Worm (Caenorhabditis elegans) whole organism, L1 larva: ENCODE results near the gene ugt-45.
A peak's percentile ranks its signal among the peaks of the same experiment; 100 is the strongest.

Source experiments
- C16A3.4 ChIP-seq: fragments of 150-350 bp; optimal IDR thresholded peaks from 2 replicates; lab custom pipeline; 2014; ENCODE audit warnings: missing biosample characterization, missing genetic modification characterization
- aha-1 ChIP-seq: fragments of 150-350 bp; optimal IDR thresholded peaks from 2 replicates; lab custom pipeline; 2014; ENCODE audit warnings: missing biosample characterization, missing genetic modification characterization
- blmp-1 ChIP-seq: fragments of 150-350 bp; optimal IDR thresholded peaks from 2 replicates; lab custom pipeline; 2014; ENCODE audit warnings: missing biosample characterization, missing genetic modification characterization
- ceh-63 ChIP-seq: fragments of 200-800 bp; sonication (Bioruptor generic); optimal IDR thresholded peaks from 2 replicates; lab custom pipeline; 2018; ENCODE audit warnings: mild to moderate bottlenecking, missing genetic modification characterization, missing compliant biosample characterization
- ceh-82 ChIP-seq, 3 experiments: fragments of 150-350 bp in 1 of 3; sonication (generic microtip) in 2 of 3; optimal IDR thresholded peaks; 2 replicates each; lab custom pipeline; 2014 to 2017; ENCODE audit warnings: missing biosample characterization in 3 of 3, missing genetic modification characterization in 3 of 3
- ceh-90 ChIP-seq: sonication (generic microtip); optimal IDR thresholded peaks from 2 replicates; lab custom pipeline; 2016; ENCODE audit warnings: missing genetic modification characterization, missing compliant biosample characterization
- ces-1 ChIP-seq: fragments of 150-350 bp; optimal IDR thresholded peaks from 2 replicates; lab custom pipeline; 2014; ENCODE audit warnings: missing biosample characterization, missing genetic modification reagents, missing genetic modification characterization
- dpl-1 ChIP-seq, 3 experiments: fragments of 150-350 bp in 2 of 3; sonication (generic microtip) in 1 of 3; optimal IDR thresholded peaks; 2 replicates each; lab custom pipeline; 2014 to 2017; ENCODE audit warnings: missing biosample characterization in 3 of 3, missing genetic modification characterization in 3 of 3, missing genetic modification reagents in 3 of 3
- efl-1 ChIP-seq, 4 experiments: fragments of 150-350 bp; optimal IDR thresholded peaks in 3 of 4; peaks in 1 of 4; 1 replicate in 1 of 4; 2 replicates in 3 of 4; lab custom pipeline; 2014; ENCODE audit warnings: missing biosample characterization in 2 of 4, missing genetic modification characterization in 2 of 4, missing genetic modification reagents in 2 of 4
- elt-2 ChIP-seq: sonication (generic microtip); optimal IDR thresholded peaks from 2 replicates; lab custom pipeline; 2016; ENCODE audit warnings: missing genetic modification characterization, mild to moderate bottlenecking, inconsistent platforms, missing compliant biosample characterization, missing genetic modification reagents
- elt-3 ChIP-seq, 6 experiments: fragments of 150-350 bp in 1 of 6; sonication (generic microtip); optimal IDR thresholded peaks; 2 replicates each; lab custom pipeline; 2017 to 2018; ENCODE audit warnings: missing biosample characterization in 6 of 6, missing genetic modification characterization in 6 of 6, inconsistent platforms in 1 of 6
- ets-5 ChIP-seq: fragments of 200-800 bp; sonication (Bioruptor generic); IDR thresholded peaks from 2 replicates; pipeline ENCODE4 v1.3.6; 2022; ENCODE audit warnings: missing genetic modification characterization, missing compliant biosample characterization
- fkh-4 ChIP-seq: sonication (generic microtip); optimal IDR thresholded peaks from 2 replicates; lab custom pipeline; 2016; ENCODE audit warnings: missing compliant biosample characterization, missing genetic modification characterization, borderline replicate concordance
- fkh-8 ChIP-seq: sonication (generic microtip); optimal IDR thresholded peaks from 2 replicates; lab custom pipeline; 2016; ENCODE audit warnings: mild to moderate bottlenecking, missing genetic modification characterization, missing compliant biosample characterization
- fos-1 ChIP-seq: fragments of 150-350 bp; optimal IDR thresholded peaks from 2 replicates; lab custom pipeline; 2014; ENCODE audit warnings: missing biosample characterization, missing genetic modification characterization
- hlh-17 ChIP-seq: fragments of 200-800 bp; sonication (Bioruptor generic); optimal IDR thresholded peaks from 2 replicates; lab custom pipeline; 2018; ENCODE audit warnings: missing genetic modification characterization, mild to moderate bottlenecking, missing compliant biosample characterization, moderate library complexity, borderline replicate concordance
- hlh-4 ChIP-seq: sonication (generic microtip); optimal IDR thresholded peaks from 2 replicates; lab custom pipeline; 2016; ENCODE audit warnings: mild to moderate bottlenecking, missing genetic modification characterization, missing compliant biosample characterization
- irx-1 ChIP-seq: sonication (generic microtip); optimal IDR thresholded peaks from 2 replicates; lab custom pipeline; 2016; ENCODE audit warnings: missing genetic modification characterization, missing compliant biosample characterization
- isw-1 ChIP-seq: fragments of 200-800 bp; sonication (Bioruptor generic); IDR thresholded peaks from 2 replicates; pipeline ENCODE4 v1.3.6; 2022; ENCODE audit warnings: missing genetic modification characterization, missing compliant biosample characterization
- jun-1 ChIP-seq: fragments of 150-350 bp; optimal IDR thresholded peaks from 2 replicates; lab custom pipeline; 2014; ENCODE audit warnings: missing biosample characterization, missing genetic modification reagents, missing genetic modification characterization
- lin-13 ChIP-seq: fragments of 150-350 bp; optimal IDR thresholded peaks from 2 replicates; lab custom pipeline; 2014; ENCODE audit warnings: missing biosample characterization, missing genetic modification reagents, missing genetic modification characterization
- lin-14 ChIP-seq: fragments of 200-800 bp; sonication (Bioruptor generic); optimal IDR thresholded peaks from 2 replicates; lab custom pipeline; 2018; ENCODE audit warnings: mild to moderate bottlenecking, missing genetic modification characterization, moderate library complexity, missing compliant biosample characterization
- lin-15B ChIP-seq: fragments of 150-350 bp; sonication (generic microtip); optimal IDR thresholded peaks from 3 replicates; lab custom pipeline; 2014; ENCODE audit warnings: missing biosample characterization, missing genetic modification characterization
- lin-39 ChIP-seq: fragments of 150-350 bp; optimal IDR thresholded peaks from 2 replicates; lab custom pipeline; 2014; ENCODE audit warnings: missing biosample characterization, missing genetic modification reagents, missing genetic modification characterization
- mab-9 ChIP-seq: fragments of 200-800 bp; sonication (Bioruptor generic); IDR thresholded peaks from 2 replicates; pipeline ENCODE4 v1.3.6; 2022; ENCODE audit warnings: missing genetic modification reagents, missing genetic modification characterization, missing compliant biosample characterization
- mdl-1 ChIP-seq, 2 experiments: fragments of 150-350 bp; optimal IDR thresholded peaks; 2 replicates each; lab custom pipeline; 2014 to 2017; ENCODE audit warnings: missing biosample characterization in 2 of 2, missing genetic modification characterization in 2 of 2, inconsistent platforms in 1 of 2
- nhr-19 ChIP-seq: fragments of 200-800 bp; sonication (Bioruptor generic); conservative IDR thresholded peaks from 2 replicates; pipeline ENCODE4 v1.3.6; 2022; ENCODE audit warnings: missing genetic modification characterization, missing compliant biosample characterization
- nhr-28 ChIP-seq: fragments of 150-350 bp; optimal IDR thresholded peaks from 2 replicates; lab custom pipeline; 2014; ENCODE audit warnings: missing biosample characterization, missing genetic modification characterization
- nhr-47 ChIP-seq: sonication (generic microtip); optimal IDR thresholded peaks from 2 replicates; lab custom pipeline; 2016; ENCODE audit warnings: mild to moderate bottlenecking, missing genetic modification characterization, moderate library complexity, missing compliant biosample characterization
- nhr-71 ChIP-seq: sonication (generic microtip); optimal IDR thresholded peaks from 2 replicates; lab custom pipeline; 2016; ENCODE audit warnings: mild to moderate bottlenecking, missing genetic modification characterization, moderate library complexity, missing compliant biosample characterization
- nhr-84 ChIP-seq: sonication (generic microtip); optimal IDR thresholded peaks from 2 replicates; lab custom pipeline; 2017; ENCODE audit warnings: missing biosample characterization, missing genetic modification characterization
- nhr-85 ChIP-seq: sonication (generic microtip); peaks from one replicate; lab custom pipeline; 2016; ENCODE audit warnings: missing genetic modification characterization, inconsistent platforms, missing compliant biosample characterization
- nhr-90 ChIP-seq: sonication (generic microtip); optimal IDR thresholded peaks from 2 replicates; lab custom pipeline; 2016; ENCODE audit warnings: mild to moderate bottlenecking, missing genetic modification characterization, missing compliant biosample characterization; ENCODE audit not compliant: poor library complexity
- pag-3 ChIP-seq: sonication (generic microtip); optimal IDR thresholded peaks from 2 replicates; lab custom pipeline; 2017; ENCODE audit warnings: missing genetic modification characterization, mild to moderate bottlenecking, missing compliant biosample characterization, antibody characterized with exemption, borderline replicate concordance; ENCODE audit not compliant: insufficient read depth
- pax-3 ChIP-seq: fragments of 200-800 bp; sonication (Bioruptor generic); optimal IDR thresholded peaks from 2 replicates; lab custom pipeline; 2018; ENCODE audit warnings: mild to moderate bottlenecking, missing genetic modification characterization, moderate library complexity, missing compliant biosample characterization
- snpc-4 ChIP-seq: fragments of 150-350 bp; optimal IDR thresholded peaks from 2 replicates; lab custom pipeline; 2014; ENCODE audit warnings: missing biosample characterization, missing genetic modification characterization
- snu-23 ChIP-seq: sonication (generic microtip); optimal IDR thresholded peaks from 2 replicates; lab custom pipeline; 2016; ENCODE audit warnings: missing genetic modification characterization, missing compliant biosample characterization
- sox-4 ChIP-seq: sonication (generic microtip); optimal IDR thresholded peaks from 2 replicates; lab custom pipeline; 2016; ENCODE audit warnings: missing genetic modification characterization, missing compliant biosample characterization
- sptf-1 ChIP-seq: fragments of 150-350 bp; optimal IDR thresholded peaks from 2 replicates; lab custom pipeline; 2014; ENCODE audit warnings: missing biosample characterization, missing genetic modification characterization
- swsn-7 ChIP-seq: sonication (generic microtip); optimal IDR thresholded peaks from 2 replicates; lab custom pipeline; 2016; ENCODE audit warnings: missing genetic modification characterization, missing compliant biosample characterization
- tlp-1 ChIP-seq: fragments of 150-350 bp; optimal IDR thresholded peaks from 2 replicates; lab custom pipeline; 2014; ENCODE audit warnings: missing biosample characterization, missing genetic modification characterization
- unc-30 ChIP-seq: sonication (generic microtip); optimal IDR thresholded peaks from 2 replicates; lab custom pipeline; 2017; ENCODE audit warnings: missing biosample characterization, missing genetic modification characterization
- unc-98 ChIP-seq: fragments of 200-800 bp; sonication (Bioruptor generic); IDR thresholded peaks from 2 replicates; pipeline ENCODE4 v1.3.6; 2022; ENCODE audit warnings: missing genetic modification characterization, missing compliant biosample characterization
- vab-15 ChIP-seq: sonication (generic microtip); optimal IDR thresholded peaks from 2 replicates; lab custom pipeline; 2017; ENCODE audit warnings: missing genotype, mild to moderate bottlenecking, missing genetic modification characterization, missing compliant biosample characterization
- zag-1 ChIP-seq: fragments of 150-350 bp; optimal IDR thresholded peaks from 2 replicates; lab custom pipeline; 2014; ENCODE audit warnings: missing biosample characterization, missing genetic modification characterization

ugt-45 gene

DNA sequence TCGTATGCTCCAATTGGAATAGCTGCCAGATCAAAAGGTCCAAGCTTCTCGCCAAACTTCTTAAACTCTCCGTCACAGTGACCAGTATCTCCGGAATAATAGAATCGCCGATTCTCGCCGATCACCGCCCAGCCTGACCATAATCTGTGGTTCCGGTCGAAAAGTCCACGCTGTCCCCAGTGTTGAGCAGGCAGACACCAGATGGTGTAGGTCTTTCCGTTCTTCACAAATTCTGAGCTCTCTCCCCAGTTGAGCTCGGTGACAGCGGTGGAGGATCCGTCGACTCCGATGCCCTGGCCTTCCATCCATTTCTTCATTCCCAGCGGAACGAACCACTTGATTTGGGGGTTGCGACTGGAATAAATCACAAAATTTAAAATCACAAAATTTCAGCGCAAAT is 14.7 kb downstream of the ugt-45 start:
- TF ChIP-seq elt-2 (no peak), pax-3 (no peak), nhr-19 (GFP tag; lab: Robert Waterston, UW) (no peak), snpc-4 (tag; lab: Kevin White, UChicago) (no peak), isw-1 (GFP tag; lab: Robert Waterston, UW) (no peak)

DNA sequence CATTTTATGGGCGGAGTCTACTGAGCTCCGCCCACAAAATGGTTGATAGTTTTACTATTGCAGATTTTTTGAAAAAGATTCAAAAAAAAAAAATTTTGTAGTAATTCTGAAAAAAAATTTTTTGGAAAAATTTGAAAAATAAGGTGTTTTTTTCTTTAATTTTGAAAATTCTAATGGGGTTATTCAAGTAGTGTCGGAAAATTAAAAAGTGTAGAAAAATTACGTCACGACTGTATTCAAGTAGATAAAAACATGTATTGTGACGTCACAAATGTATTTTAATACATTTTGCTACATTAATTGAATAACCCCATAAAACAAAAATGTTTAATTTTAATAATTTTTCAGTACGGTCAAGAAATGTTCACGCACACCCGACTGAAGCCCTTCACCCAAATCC is 17.6 kb downstream of the ugt-45 start:
- no peak for TF ChIP-seq fkh-8
- TF ChIP-seq vab-15 (tag; lab: Kevin White, UChicago) = no peak
- TF ChIP-seq nhr-47 (tag; lab: Kevin White, UChicago) = no peak
- TF ChIP-seq lin-14 (GFP tag; lab: Kevin White, UChicago) = no peak
- no peak for TF ChIP-seq zag-1
- TF ChIP-seq pag-3 = no peak
- TF ChIP-seq efl-1 (optimal IDR thresholded peaks at IDR 0.05; lab: Kevin White, UChicago) = no peak
- TF ChIP-seq efl-1 (GFP tag; optimal IDR thresholded peaks at IDR 0.05 in 1 of 2; lab: Kevin White, UChicago) = no peak
- no peak for TF ChIP-seq ceh-63 (GFP tag; lab: Kevin White, UChicago)
- no peak for TF ChIP-seq fkh-4 (tag; lab: Kevin White, UChicago)
- TF ChIP-seq irx-1 (tag; lab: Kevin White, UChicago) = no peak
- no peak for TF ChIP-seq lin-15B (tag; lab: Kevin White, UChicago)
- TF ChIP-seq blmp-1 = no peak

DNA sequence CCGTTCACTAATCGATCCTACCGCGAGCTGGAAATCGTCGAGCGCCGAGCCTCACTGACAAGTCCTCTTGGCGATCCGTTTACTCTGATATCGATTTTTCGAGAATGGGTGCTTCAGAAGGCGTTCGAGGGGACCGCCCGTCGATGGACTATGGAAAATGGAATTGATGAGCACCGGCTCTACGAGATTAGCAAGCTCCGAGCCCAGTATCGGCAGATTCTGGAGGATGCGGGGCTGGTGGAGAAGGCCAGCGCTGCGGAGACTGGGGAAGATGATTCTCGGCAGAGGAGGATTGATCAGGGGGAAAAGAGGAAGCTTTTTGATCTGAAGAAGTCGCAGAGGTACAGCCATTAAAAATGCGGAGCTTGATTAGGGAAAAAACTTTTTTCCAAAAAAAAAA is 19.5 kb downstream of the ugt-45 start:
- TF ChIP-seq elt-2 (no peak), mdl-1 (tag; optimal IDR thresholded peaks at IDR 0.05; lab: Kevin White, UChicago) (no peak), nhr-28 (no peak), vab-15 (tag; lab: Kevin White, UChicago) (no peak), hlh-17 (GFP tag; lab: Kevin White, UChicago) (no peak), sptf-1 (tag; lab: Kevin White, UChicago) (no peak), hlh-4 (tag; lab: Kevin White, UChicago) (no peak), fkh-8 (no peak), lin-15B (tag; lab: Kevin White, UChicago) (no peak), ceh-63 (GFP tag; lab: Kevin White, UChicago) (no peak), lin-13 (GFP tag; lab: Kevin White, UChicago) (no peak), ets-5 (GFP tag; lab: Robert Waterston, UW) (no peak), nhr-85 (tag; lab: Kevin White, UChicago) (no peak)

DNA sequence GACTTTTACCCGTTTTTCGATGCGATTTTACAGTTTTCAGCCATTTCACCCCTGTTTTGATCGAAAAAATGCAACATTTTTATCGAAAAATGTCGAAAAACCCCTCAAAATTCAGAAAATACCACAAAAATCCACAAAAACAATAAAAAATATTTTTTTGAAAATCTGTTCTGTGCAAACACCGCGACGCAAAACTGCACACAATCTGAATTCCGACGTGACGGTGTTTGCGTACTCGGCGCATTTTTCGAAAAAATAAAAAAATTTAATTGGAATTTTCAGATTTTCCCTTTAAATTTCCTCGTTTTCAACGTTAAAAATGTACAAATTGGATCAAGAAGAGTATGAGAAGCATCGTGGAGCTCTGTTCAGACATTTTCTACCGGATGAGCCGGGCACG is 25.1 kb downstream of the ugt-45 start, which contains the start of gene smgl-2:
TSS of gene smgl-2 (plus strand) at position 320 of the 400 bp plus-strand sequence.
- TF ChIP-seq ceh-82 (tag; optimal IDR thresholded peaks at IDR 0.05; lab: Kevin White, UChicago) (peak; percentile 51 to 82 (median 77)), unc-98 (GFP tag; lab: Robert Waterston, UW) (no peak), elt-3 (tag; optimal IDR thresholded peaks at IDR 0.05; lab: Kevin White, UChicago) (peak in 2 of 6 experiments; percentile 46 to 53), hlh-17 (GFP tag; lab: Kevin White, UChicago) (no peak), efl-1 (optimal IDR thresholded peaks at IDR 0.05; lab: Kevin White, UChicago) (peak; percentile 73 to 87), efl-1 (GFP tag; optimal IDR thresholded peaks at IDR 0.05 in 1 of 2; lab: Kevin White, UChicago) (peak; percentile 88 to 99), isw-1 (GFP tag; lab: Robert Waterston, UW) (peak; percentile 73), tlp-1 (tag; lab: Kevin White, UChicago) (no peak), sox-4 (tag; lab: Kevin White, UChicago) (peak; percentile 44), blmp-1 (peak; percentile 62), aha-1 (peak; percentile 60), lin-39 (tag; lab: Kevin White, UChicago) (peak; percentile 71), snpc-4 (tag; lab: Kevin White, UChicago) (peak; percentile 63), ces-1 (GFP tag; lab: Kevin White, UChicago) (no peak), nhr-84 (no peak), jun-1 (tag; lab: Kevin White, UChicago) (peak; percentile 50), swsn-7 (tag; lab: Kevin White, UChicago) (peak; percentile 82), ceh-90 (no peak), vab-15 (tag; lab: Kevin White, UChicago) (no peak), nhr-71 (peak; percentile 86), mab-9 (no peak), nhr-90 (tag; lab: Kevin White, UChicago) (peak; percentile 60), C16A3.4 (tag; lab: Kevin White, UChicago) (peak; percentile 86), dpl-1 (GFP tag; optimal IDR thresholded peaks at IDR 0.05; lab: Kevin White, UChicago) (peak; percentile 82 to 89 (median 86)), nhr-47 (tag; lab: Kevin White, UChicago) (peak; percentile 88), fos-1 (tag; lab: Kevin White, UChicago) (peak; percentile 69), pag-3 (peak; percentile 39), unc-30 (tag; lab: Kevin White, UChicago) (no peak), irx-1 (tag; lab: Kevin White, UChicago) (peak; percentile 75), snu-23 (GFP tag; lab: Kevin White, UChicago) (peak; percentile 90)
